Worm (Caenorhabditis elegans) whole organism, young adult: ENCODE measurements around the gene trap-2.

ENCODE experiments used
- B0336.3 ChIP-seq: fragments of 200-800 bp; sonication (Bioruptor generic); IDR thresholded peaks from 2 replicates; pipeline ENCODE4 v1.3.6; 2022; ENCODE audit warnings: missing genetic modification characterization, missing compliant biosample characterization
- C06A6.2 ChIP-seq: fragments of 200-800 bp; sonication (Bioruptor generic); conservative IDR thresholded peaks from 2 replicates; pipeline ENCODE4 v1.3.6; 2022; ENCODE audit warnings: missing genetic modification characterization, missing compliant biosample characterization
- C17E4.6 ChIP-seq: fragments of 200-800 bp; sonication (Bioruptor generic); IDR thresholded peaks from 2 replicates; pipeline ENCODE4 v1.3.6; 2022; ENCODE audit warnings: missing genetic modification reagents, missing genetic modification characterization, missing compliant biosample characterization
- F37B4.10 ChIP-seq: fragments of 200-800 bp; sonication (Bioruptor generic); IDR thresholded peaks from 2 replicates; pipeline ENCODE4 v1.3.6; 2022; ENCODE audit warnings: missing genetic modification characterization, missing compliant biosample characterization
- F52B5.7 ChIP-seq: sonication (generic microtip); optimal IDR thresholded peaks from 2 replicates; lab custom pipeline; 2016; ENCODE audit warnings: mild to moderate bottlenecking, missing genetic modification characterization, missing compliant biosample characterization
- Y53F4B.3 ChIP-seq: fragments of 200-800 bp; sonication (Bioruptor generic); IDR thresholded peaks from 2 replicates; pipeline ENCODE4 v1.3.6; 2022; ENCODE audit warnings: missing genetic modification reagents, missing genetic modification characterization, missing compliant biosample characterization
- ama-1 ChIP-seq, 3 experiments: fragments of 150-350 bp in 1 of 3; sonication (generic microtip) in 2 of 3; optimal IDR thresholded peaks; 2 replicates each; lab custom pipeline; 2014 to 2018; ENCODE audit warnings: missing biosample characterization in 2 of 3, missing genetic modification characterization in 2 of 3, missing genetic modification reagents in 2 of 3
- athp-1 ChIP-seq: sonication (generic microtip); optimal IDR thresholded peaks from 2 replicates; lab custom pipeline; 2017; ENCODE audit warnings: mild to moderate bottlenecking, missing genetic modification characterization, missing compliant biosample characterization
- attf-6 ChIP-seq: fragments of 200-800 bp; sonication (Bioruptor generic); IDR thresholded peaks from 2 replicates; pipeline ENCODE4 v1.3.6; 2022; ENCODE audit warnings: missing genetic modification reagents, missing genetic modification characterization, missing compliant biosample characterization
- bed-2 ChIP-seq: fragments of 200-800 bp; sonication (Bioruptor generic); IDR thresholded peaks from 2 replicates; pipeline ENCODE4 v1.3.6; 2022; ENCODE audit warnings: missing genetic modification reagents, missing genetic modification characterization, missing compliant biosample characterization
- ceh-58 ChIP-seq: fragments of 200-800 bp; sonication (Bioruptor generic); IDR thresholded peaks from 2 replicates; pipeline ENCODE4 v1.3.6; 2022; ENCODE audit warnings: missing genetic modification characterization, missing compliant biosample characterization
- chd-7 ChIP-seq: sonication (generic microtip); optimal IDR thresholded peaks from 2 replicates; lab custom pipeline; 2016; ENCODE audit warnings: mild to moderate bottlenecking, missing genetic modification characterization, moderate library complexity, missing compliant biosample characterization
- dox-1 ChIP-seq: fragments of 200-800 bp; sonication (Bioruptor generic); IDR thresholded peaks from 2 replicates; pipeline ENCODE4 v1.3.6; 2022; ENCODE audit warnings: missing genetic modification reagents, missing genetic modification characterization, missing compliant biosample characterization
- dpff-1 ChIP-seq: sonication (generic microtip); optimal IDR thresholded peaks from 2 replicates; lab custom pipeline; 2017; ENCODE audit warnings: mild to moderate bottlenecking, missing genetic modification characterization, missing compliant biosample characterization
- gei-17 ChIP-seq: fragments of 200-800 bp; sonication (Bioruptor generic); optimal IDR thresholded peaks from 2 replicates; lab custom pipeline; 2018; ENCODE audit warnings: mild to moderate bottlenecking, missing genetic modification characterization, missing compliant biosample characterization
- hmg-20 ChIP-seq: fragments of 200-800 bp; sonication (Bioruptor generic); IDR thresholded peaks from 2 replicates; pipeline ENCODE4 v1.3.6; 2022; ENCODE audit warnings: missing genetic modification reagents, missing genetic modification characterization, missing compliant biosample characterization
- hrde-1 ChIP-seq: sonication (generic microtip); optimal IDR thresholded peaks from 2 replicates; lab custom pipeline; 2016; ENCODE audit warnings: missing genetic modification characterization, mild to moderate bottlenecking, missing compliant biosample characterization, moderate library complexity, missing genotype, missing genetic modification reagents, borderline replicate concordance
- hsf-1 ChIP-seq: fragments of 200-800 bp; sonication (Bioruptor generic); IDR thresholded peaks from 2 replicates; pipeline ENCODE4 v1.3.6; 2022; ENCODE audit warnings: missing genetic modification reagents, missing genetic modification characterization, missing compliant biosample characterization
- let-607 ChIP-seq, 2 experiments: fragments of 200-800 bp in 1 of 2; sonication (Bioruptor generic) in 1 of 2; sonication (generic microtip) in 1 of 2; optimal IDR thresholded peaks; 2 replicates each; lab custom pipeline; 2016 to 2018; ENCODE audit warnings: mild to moderate bottlenecking in 2 of 2, missing compliant biosample characterization in 2 of 2, missing genetic modification characterization in 2 of 2, moderate library complexity in 2 of 2, missing genotype in 1 of 2
- lin-40 ChIP-seq: sonication (generic microtip); optimal IDR thresholded peaks from 2 replicates; lab custom pipeline; 2016; ENCODE audit warnings: missing genetic modification characterization, mild to moderate bottlenecking, missing compliant biosample characterization, missing genotype, missing genetic modification reagents
- lir-1 ChIP-seq: fragments of 200-800 bp; sonication (Bioruptor generic); conservative IDR thresholded peaks from 2 replicates; pipeline ENCODE4 v1.3.6; 2022; ENCODE audit warnings: missing genetic modification reagents, missing genetic modification characterization, missing compliant biosample characterization
- madf-3 ChIP-seq: fragments of 200-800 bp; sonication (Bioruptor generic); IDR thresholded peaks from 2 replicates; pipeline ENCODE4 v1.3.6; 2022; ENCODE audit warnings: missing genetic modification reagents, missing genetic modification characterization, missing compliant biosample characterization
- madf-8 ChIP-seq: fragments of 200-800 bp; sonication (Bioruptor generic); conservative IDR thresholded peaks from 2 replicates; pipeline ENCODE4 v1.3.6; 2022; ENCODE audit warnings: missing genetic modification reagents, missing genetic modification characterization, missing compliant biosample characterization
- mcd-1 ChIP-seq: fragments of 200-800 bp; sonication (Bioruptor generic); IDR thresholded peaks from 2 replicates; pipeline ENCODE4 v1.3.6; 2022; ENCODE audit warnings: missing genetic modification reagents, missing genetic modification characterization, missing compliant biosample characterization
- mel-28 ChIP-seq: sonication (generic microtip); optimal IDR thresholded peaks from 2 replicates; lab custom pipeline; 2016; ENCODE audit warnings: borderline replicate concordance, mild to moderate bottlenecking, missing genetic modification characterization, missing compliant biosample characterization
- nfyb-1 ChIP-seq: fragments of 200-800 bp; sonication (Bioruptor generic); IDR thresholded peaks from 2 replicates; pipeline ENCODE4 v1.3.6; 2022; ENCODE audit warnings: missing genetic modification reagents, missing genetic modification characterization, missing compliant biosample characterization
- nhr-120 ChIP-seq: fragments of 200-800 bp; sonication (Bioruptor generic); IDR thresholded peaks from 2 replicates; pipeline ENCODE4 v1.3.6; 2022; ENCODE audit warnings: missing genetic modification characterization, missing compliant biosample characterization
- nhr-80 ChIP-seq: sonication (generic microtip); optimal IDR thresholded peaks from 2 replicates; lab custom pipeline; 2016; ENCODE audit warnings: missing genetic modification characterization, missing compliant biosample characterization
- rec-8 ChIP-seq, 2 experiments: sonication (generic microtip); optimal IDR thresholded peaks; 2 replicates each; lab custom pipeline; 2016; ENCODE audit warnings: mild to moderate bottlenecking in 2 of 2, missing genetic modification characterization in 2 of 2, missing genetic modification reagents in 2 of 2, missing genotype in 2 of 2, missing biosample characterization in 1 of 2, missing compliant biosample characterization in 1 of 2, moderate library complexity in 1 of 2
- repo-1 ChIP-seq: sonication (generic microtip); optimal IDR thresholded peaks from 2 replicates; lab custom pipeline; 2017; ENCODE audit warnings: mild to moderate bottlenecking, missing genetic modification characterization, missing compliant biosample characterization
- rpc-1 ChIP-seq, 2 experiments: fragments of 150-350 bp in 1 of 2; sonication (generic microtip) in 1 of 2; optimal IDR thresholded peaks; 2 replicates each; lab custom pipeline; 2014 to 2018; ENCODE audit warnings: missing biosample characterization in 1 of 2, missing genetic modification characterization in 1 of 2, missing genetic modification reagents in 1 of 2, missing genotype in 1 of 2
- sea-2 ChIP-seq: fragments of 200-800 bp; sonication (Bioruptor generic); IDR thresholded peaks from 2 replicates; pipeline ENCODE4 v1.3.6; 2022; ENCODE audit warnings: missing genetic modification characterization, missing compliant biosample characterization
- snpc-1.1 ChIP-seq: sonication (generic microtip); optimal IDR thresholded peaks from 2 replicates; lab custom pipeline; 2017; ENCODE audit warnings: missing genetic modification characterization, mild to moderate bottlenecking, missing compliant biosample characterization, antibody characterized with exemption, moderate library complexity, missing genotype, missing genetic modification reagents; ENCODE audit not compliant: insufficient read depth
- snpc-1.3 ChIP-seq: sonication (generic microtip); optimal IDR thresholded peaks from 2 replicates; lab custom pipeline; 2017; ENCODE audit warnings: missing genetic modification characterization, mild to moderate bottlenecking, missing compliant biosample characterization, antibody characterized with exemption, moderate library complexity, missing genotype, missing genetic modification reagents; ENCODE audit not compliant: insufficient read depth
- unc-62 ChIP-seq: fragments of 150-350 bp; optimal IDR thresholded peaks from 2 replicates; lab custom pipeline; 2014; ENCODE audit warnings: missing biosample characterization, missing genetic modification reagents, missing genetic modification characterization
- ztf-18 ChIP-seq: sonication (generic microtip); optimal IDR thresholded peaks from 2 replicates; lab custom pipeline; 2016; ENCODE audit warnings: missing genotype, mild to moderate bottlenecking, missing genetic modification characterization, missing compliant biosample characterization
- ztf-3 ChIP-seq: fragments of 200-800 bp; sonication (Bioruptor generic); optimal IDR thresholded peaks from 2 replicates; lab custom pipeline; 2018; ENCODE audit warnings: mild to moderate bottlenecking, missing genetic modification characterization, missing compliant biosample characterization

Gene trap-2

DNA sequence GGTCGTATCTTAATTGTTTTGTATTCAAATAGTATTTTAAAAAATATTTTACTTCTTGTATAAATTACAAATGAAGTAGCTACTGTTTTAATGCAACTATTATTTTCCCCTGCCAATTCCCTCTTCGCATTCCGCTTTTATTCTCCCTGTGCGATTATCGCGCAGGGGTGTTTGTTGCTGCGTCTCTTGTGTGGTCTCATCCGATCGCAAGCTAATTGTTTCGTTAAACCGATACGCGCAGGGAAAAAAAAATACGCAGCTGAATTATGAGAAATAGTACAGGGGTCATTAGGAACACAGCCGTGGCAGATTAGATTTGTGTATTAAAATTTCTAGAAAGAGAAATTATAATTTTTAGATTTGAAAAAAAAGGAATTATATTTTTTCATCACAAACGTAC is 38.6 kb upstream of the trap-2 start (continued):
- TF ChIP-seq ztf-18 (tag; lab: Kevin White, UChicago) (peak; percentile 71), nhr-120 (0 out of 2 replicates have a peak, but pooled peaks have one; percentile 36), ama-1 (optimal IDR thresholded peaks at IDR 0.05; lab: Kevin White, UChicago) (no peak), ama-1 (GFP tag; optimal IDR thresholded peaks at IDR 0.05; lab: Kevin White, UChicago) (peak in 1 of 2 experiments; percentile 46), rpc-1 (optimal IDR thresholded peaks at IDR 0.05; lab: Kevin White, UChicago) (peak; percentile 4), rpc-1 (tag; optimal IDR thresholded peaks at IDR 0.05; lab: Kevin White, UChicago) (no peak)
- TF ChIP-seq, all 124 proteins: peak for 92

DNA sequence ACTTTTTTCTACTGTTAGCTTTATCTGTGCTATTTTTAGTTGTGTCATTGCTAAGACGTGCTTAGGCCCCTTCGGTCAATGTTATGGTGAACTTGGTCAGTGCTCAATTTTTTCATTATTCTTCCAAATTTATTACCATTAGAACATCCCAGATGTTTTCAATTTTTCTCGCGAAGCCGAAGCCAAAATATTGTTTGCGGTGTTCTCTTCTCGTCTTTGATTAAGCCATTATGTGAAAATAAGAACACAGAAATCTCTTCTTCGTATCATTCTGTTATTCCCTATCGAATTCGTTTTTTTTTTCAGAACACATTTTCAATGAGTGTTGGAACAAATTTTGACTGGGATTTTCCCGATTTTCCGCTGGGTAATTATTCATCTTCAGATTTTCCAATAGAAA is 34.6 kb upstream of the trap-2 start, which contains the start of gene gtr-1:
Gene gtr-1 (plus strand): TSS at position 301 of the 400 bp plus-strand sequence.
- TF ChIP-seq ztf-3 (GFP tag; lab: Kevin White, UChicago) = no peak
- TF ChIP-seq mcd-1 (GFP tag; lab: Robert Waterston, UW) = no peak
- TF ChIP-seq repo-1 (tag; lab: Kevin White, UChicago) = no peak
- no peak for TF ChIP-seq C17E4.6
- TF ChIP-seq rec-8 (tag; optimal IDR thresholded peaks at IDR 0.05; lab: Kevin White, UChicago) = no peak
- no peak for TF ChIP-seq bed-2
- TF ChIP-seq lir-1 (GFP tag; lab: Robert Waterston, UW) = no peak
- no peak for TF ChIP-seq athp-1
- no peak for TF ChIP-seq lin-40 (tag; lab: Kevin White, UChicago)
- TF ChIP-seq nfyb-1 (GFP tag; lab: Robert Waterston, UW) = no peak

DNA sequence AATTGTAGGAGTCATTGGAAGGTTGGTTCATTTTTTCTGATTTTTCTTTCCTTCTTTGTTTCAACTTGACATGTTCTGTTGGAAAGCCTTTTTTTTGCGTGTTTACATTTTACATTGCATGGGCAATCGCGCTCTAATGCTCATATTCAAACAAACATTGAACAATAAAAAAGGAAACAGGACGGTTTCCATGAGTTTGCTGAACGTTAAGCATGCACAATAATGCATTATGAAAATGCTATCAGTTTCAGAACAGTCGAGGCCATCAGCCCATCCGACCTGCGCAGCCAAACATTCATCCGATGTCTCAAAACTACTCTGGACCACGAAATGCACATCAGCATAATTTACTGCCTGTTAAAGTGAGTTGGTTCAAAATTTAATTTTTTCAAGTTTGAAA is 22.7 kb upstream of the trap-2 start:
- no peak for TF ChIP-seq Y53F4B.3 (GFP tag; lab: Robert Waterston, UW)
- no peak for TF ChIP-seq attf-6
- TF ChIP-seq sea-2 (GFP tag; lab: Robert Waterston, UW) = no peak
- TF ChIP-seq madf-8 (GFP tag; lab: Robert Waterston, UW) = no peak
- TF ChIP-seq gei-17 (GFP tag; lab: Kevin White, UChicago) = no peak
- no peak for TF ChIP-seq hrde-1 (tag; lab: Kevin White, UChicago)
- TF ChIP-seq C17E4.6 = no peak
- no peak for TF ChIP-seq dox-1 (GFP tag; lab: Robert Waterston, UW)
- no peak for TF ChIP-seq mel-28 (tag; lab: Kevin White, UChicago)
- no peak for TF ChIP-seq rec-8 (tag; optimal IDR thresholded peaks at IDR 0.05; lab: Kevin White, UChicago)
- no peak for TF ChIP-seq snpc-1.3 (tag; lab: Kevin White, UChicago)
- no peak for TF ChIP-seq dpff-1 (tag; lab: Kevin White, UChicago)
- TF ChIP-seq B0336.3 = no peak
- TF ChIP-seq rpc-1 (optimal IDR thresholded peaks at IDR 0.05; lab: Kevin White, UChicago) = no peak
- no peak for TF ChIP-seq rpc-1 (tag; optimal IDR thresholded peaks at IDR 0.05; lab: Kevin White, UChicago)
- no peak for TF ChIP-seq snpc-1.1
- no peak for TF ChIP-seq madf-3 (GFP tag; lab: Robert Waterston, UW)
- TF ChIP-seq C06A6.2 (GFP tag; lab: Robert Waterston, UW) = no peak
- TF ChIP-seq, all 124 proteins: peak for 0

DNA sequence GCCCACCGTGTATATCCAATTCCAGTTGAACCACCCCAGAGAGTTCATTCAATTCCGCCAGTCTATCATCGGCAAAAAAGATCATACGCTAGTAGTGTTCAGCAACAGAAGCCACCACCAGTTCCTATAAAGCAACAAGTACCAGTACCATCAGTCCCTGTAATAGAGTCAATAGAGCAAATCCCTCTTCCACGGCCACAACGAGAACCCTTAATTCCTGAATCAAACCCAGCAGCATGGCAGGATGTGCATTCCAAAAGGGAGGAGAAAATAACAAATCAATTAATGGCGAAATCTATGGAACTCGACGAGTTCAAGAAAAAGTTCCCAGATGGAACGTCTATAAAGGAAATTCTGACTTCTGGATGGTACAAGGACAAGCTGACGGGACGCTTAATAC is 22.0 kb upstream of the trap-2 start:
- TF ChIP-seq chd-7 (tag; lab: Kevin White, UChicago) = no peak
- no peak for TF ChIP-seq mcd-1 (GFP tag; lab: Robert Waterston, UW)
- TF ChIP-seq nhr-80 (tag; lab: Kevin White, UChicago) = no peak
- TF ChIP-seq lin-40 (tag; lab: Kevin White, UChicago) = no peak
- no peak for TF ChIP-seq madf-8 (GFP tag; lab: Robert Waterston, UW)
- no peak for TF ChIP-seq F52B5.7 (tag; lab: Kevin White, UChicago)
- TF ChIP-seq unc-62 (GFP tag; lab: Kevin White, UChicago) = no peak
- no peak for TF ChIP-seq ztf-3 (GFP tag; lab: Kevin White, UChicago)
- TF ChIP-seq let-607 (tag; optimal IDR thresholded peaks at IDR 0.05; lab: Kevin White, UChicago) = no peak
- no peak for TF ChIP-seq hmg-20 (GFP tag; lab: Robert Waterston, UW)
- TF ChIP-seq hsf-1 (GFP tag; lab: Robert Waterston, UW) = no peak
- no peak for TF ChIP-seq ceh-58 (GFP tag; lab: Robert Waterston, UW)
- TF ChIP-seq F37B4.10 (GFP tag; lab: Robert Waterston, UW) = no peak
- no peak for TF ChIP-seq dox-1 (GFP tag; lab: Robert Waterston, UW)
